Fruit fly (Drosophila melanogaster) whole organism, embryonic: ENCODE measurements around the gene Sec22.

Experiments
- Aef1 ChIP-seq: fragments of 200-800 bp; sonication (Bioruptor generic); IDR thresholded peaks from 3 replicates; pipeline ENCODE4 v1.3.6; 2022; ENCODE audit warnings: missing biosample characterization, missing genetic modification characterization
- BEAF-32 ChIP-seq: fragments of 200-800 bp; sonication (Bioruptor generic); optimal IDR thresholded peaks from 3 replicates; lab custom pipeline; 2017; ENCODE audit warnings: missing biosample characterization, missing genetic modification characterization, mild to moderate bottlenecking, moderate library complexity, missing genetic modification reagents
- CG11456 ChIP-seq: fragments of 200-800 bp; sonication (Bioruptor generic); IDR thresholded peaks from 3 replicates; pipeline ENCODE4 v1.3.6; 2022; ENCODE audit warnings: missing biosample characterization, missing genetic modification characterization
- CG11504 ChIP-seq: fragments of 200-800 bp; sonication (Bioruptor generic); optimal IDR thresholded peaks from 3 replicates; lab custom pipeline; 2019; ENCODE audit warnings: missing biosample characterization, mild to moderate bottlenecking, missing genetic modification characterization, moderate library complexity
- CG11723 ChIP-seq: fragments of 200-800 bp; sonication (Bioruptor generic); optimal IDR thresholded peaks from 2 replicates; lab custom pipeline; 2017; ENCODE audit warnings: missing biosample characterization, mild to moderate bottlenecking, missing genetic modification characterization
- CG12219 ChIP-seq: fragments of 200-800 bp; sonication (Bioruptor generic); optimal IDR thresholded peaks from 3 replicates; lab custom pipeline; 2018; ENCODE audit warnings: missing biosample characterization, mild to moderate bottlenecking, missing genetic modification characterization
- CG15269 ChIP-seq: fragments of 200-800 bp; sonication (Bioruptor generic); optimal IDR thresholded peaks from 2 replicates; lab custom pipeline; 2018; ENCODE audit warnings: missing biosample characterization, mild to moderate bottlenecking, missing genetic modification characterization, moderate library complexity
- CG1529 ChIP-seq: fragments of 200-800 bp; sonication (Bioruptor generic); optimal IDR thresholded peaks from 3 replicates; lab custom pipeline; 2018; ENCODE audit warnings: missing biosample characterization, missing genetic modification characterization
- CG15514 ChIP-seq: fragments of 200-800 bp; sonication (Bioruptor generic); optimal IDR thresholded peaks from 3 replicates; lab custom pipeline; 2017; ENCODE audit warnings: missing biosample characterization, missing genetic modification characterization, mild to moderate bottlenecking, moderate library complexity, missing genetic modification reagents
- CG16779 ChIP-seq: fragments of 200-800 bp; sonication (Bioruptor generic); IDR thresholded peaks from 2 replicates; pipeline ENCODE4 v1.3.6; 2022; ENCODE audit warnings: missing biosample characterization, missing genetic modification characterization
- CG18599 ChIP-seq: fragments of 200-800 bp; sonication (Bioruptor generic); optimal IDR thresholded peaks from 3 replicates; lab custom pipeline; 2017; ENCODE audit warnings: missing biosample characterization, missing genetic modification characterization, mild to moderate bottlenecking, moderate library complexity, missing genetic modification reagents
- CG30403 ChIP-seq: fragments of 200-800 bp; sonication (Bioruptor generic); optimal IDR thresholded peaks from 3 replicates; lab custom pipeline; 2016; ENCODE audit warnings: missing biosample characterization, missing genetic modification characterization
- CG32772 ChIP-seq: fragments of 200-800 bp; sonication (Bioruptor generic); IDR thresholded peaks from 2 replicates; pipeline ENCODE4 v1.3.6; 2022; ENCODE audit warnings: missing biosample characterization, missing genetic modification characterization
- CG4360 ChIP-seq: fragments of 200-800 bp; sonication (Bioruptor generic); IDR thresholded peaks from 2 replicates; pipeline ENCODE4 v1.3.6; 2022; ENCODE audit warnings: missing biosample characterization, missing genetic modification characterization
- CG5953 ChIP-seq: fragments of 200-800 bp; sonication (Bioruptor generic); IDR thresholded peaks from 2 replicates; pipeline ENCODE4 v1.3.6; 2022; ENCODE audit warnings: missing biosample characterization, missing genetic modification characterization
- CG7987 ChIP-seq: fragments of 200-800 bp; sonication (Bioruptor generic); optimal IDR thresholded peaks from 2 replicates; lab custom pipeline; 2018; ENCODE audit warnings: missing biosample characterization, mild to moderate bottlenecking, missing genetic modification characterization, moderate library complexity
- CG8290 ChIP-seq, 3 experiments: fragments of 200-800 bp; sonication (Bioruptor generic); optimal IDR thresholded peaks; 2 replicates each; lab custom pipeline; 2016 to 2019; ENCODE audit warnings: missing biosample characterization in 3 of 3, missing genetic modification characterization in 3 of 3, mild to moderate bottlenecking in 2 of 3, moderate library complexity in 1 of 3
- D19A ChIP-seq: fragments of 200-800 bp; optimal IDR thresholded peaks from 3 replicates; lab custom pipeline; 2019; ENCODE audit warnings: missing biosample characterization, mild to moderate bottlenecking, missing genetic modification characterization, moderate library complexity
- E2f2 ChIP-seq: fragments of 200-800 bp; sonication (Bioruptor generic); IDR thresholded peaks from 2 replicates; pipeline ENCODE4 v1.3.6; 2022; ENCODE audit warnings: missing biosample characterization, missing genetic modification characterization
- Ets65A ChIP-seq: fragments of 200-800 bp; sonication (Bioruptor generic); peaks from one replicate; lab custom pipeline; 2016; ENCODE audit warnings: missing biosample characterization, missing genetic modification characterization
- HLHmδ ChIP-seq: fragments of 200-800 bp; sonication (Bioruptor generic); optimal IDR thresholded peaks from 2 replicates; lab custom pipeline; 2018; ENCODE audit warnings: missing biosample characterization, mild to moderate bottlenecking, missing genetic modification characterization, moderate library complexity
- HmgZ ChIP-seq: fragments of 200-800 bp; sonication (Bioruptor generic); optimal IDR thresholded peaks from 2 replicates; lab custom pipeline; 2018; ENCODE audit warnings: missing biosample characterization, mild to moderate bottlenecking, missing genetic modification characterization
- Hmx ChIP-seq: fragments of 200-800 bp; sonication (Bioruptor generic); optimal IDR thresholded peaks from 2 replicates; lab custom pipeline; 2016; ENCODE audit warnings: missing biosample characterization, missing genetic modification characterization
- Hr78 ChIP-seq, 2 experiments: fragments of 200-800 bp in 1 of 2; fragments of >200 bp in 1 of 2; sonication (Bioruptor generic) in 1 of 2; optimal IDR thresholded peaks; 2 replicates each; lab custom pipeline; 2017 to 2019; ENCODE audit warnings: missing biosample characterization in 2 of 2, missing genetic modification characterization in 2 of 2, mild to moderate bottlenecking in 1 of 2, moderate library complexity in 1 of 2
- Max ChIP-seq: fragments of 200-800 bp; sonication (Bioruptor generic); optimal IDR thresholded peaks from 2 replicates; lab custom pipeline; 2016; ENCODE audit warnings: missing biosample characterization, mild to moderate bottlenecking, missing genetic modification characterization
- Oli ChIP-seq: fragments of 200-800 bp; sonication (Bioruptor generic); optimal IDR thresholded peaks from 2 replicates; lab custom pipeline; 2018; ENCODE audit warnings: missing biosample characterization, mild to moderate bottlenecking, missing genetic modification characterization, moderate library complexity
- Ptx1 ChIP-seq: fragments of 200-800 bp; sonication (Bioruptor generic); IDR thresholded peaks from 2 replicates; pipeline ENCODE4 v1.3.6; 2022; ENCODE audit warnings: missing biosample characterization, missing genetic modification characterization
- Stat92E ChIP-seq, 3 experiments: fragments of >200 bp in 2 of 3; fragments of 200-800 bp in 1 of 3; sonication (Bioruptor generic) in 1 of 3; optimal IDR thresholded peaks; 2 replicates each; lab custom pipeline; 2017 to 2019; ENCODE audit warnings: missing biosample characterization in 3 of 3, missing genetic modification characterization in 3 of 3, mild to moderate bottlenecking in 1 of 3, moderate library complexity in 1 of 3
- Taf1 ChIP-seq: fragments of 200-800 bp; sonication (Bioruptor generic); IDR thresholded peaks from 2 replicates; pipeline ENCODE4 v1.3.6; 2022; ENCODE audit warnings: missing biosample characterization, missing genetic modification characterization
- ac ChIP-seq: fragments of 200-800 bp; sonication (Bioruptor generic); optimal IDR thresholded peaks from 3 replicates; lab custom pipeline; 2017; ENCODE audit warnings: missing biosample characterization, mild to moderate bottlenecking, missing genetic modification characterization
- amos ChIP-seq: fragments of 200-800 bp; sonication (Bioruptor generic); IDR thresholded peaks from 2 replicates; pipeline ENCODE4 v1.3.6; 2022; ENCODE audit warnings: missing biosample characterization, missing genetic modification characterization; ENCODE audit not compliant: partially characterized antibody
- br ChIP-seq: fragments of >200 bp; optimal IDR thresholded peaks from 2 replicates; lab custom pipeline; 2017
- ci ChIP-seq: fragments of 200-800 bp; sonication (Bioruptor generic); IDR thresholded peaks from 3 replicates; pipeline ENCODE4 v1.3.6; 2022; ENCODE audit warnings: missing biosample characterization, missing genetic modification characterization
- dati ChIP-seq: fragments of 200-800 bp; sonication (Bioruptor generic); IDR thresholded peaks from 2 replicates; pipeline ENCODE4 v1.3.6; 2022; ENCODE audit warnings: missing biosample characterization, missing genetic modification characterization
- dm ChIP-seq: fragments of 200-800 bp; sonication (Bioruptor generic); optimal IDR thresholded peaks from 3 replicates; lab custom pipeline; 2016; ENCODE audit warnings: missing biosample characterization, missing genetic modification characterization
- dysf ChIP-seq: fragments of 200-800 bp; sonication (Bioruptor generic); IDR thresholded peaks from 3 replicates; pipeline ENCODE4 v1.3.6; 2022; ENCODE audit warnings: missing biosample characterization, missing genetic modification characterization
- hb ChIP-seq: fragments of 200-800 bp; sonication (Bioruptor generic); IDR thresholded peaks from 3 replicates; pipeline ENCODE4 v1.3.6; 2022; ENCODE audit warnings: missing biosample characterization, missing genetic modification characterization; ENCODE audit not compliant: partially characterized antibody
- klu ChIP-seq: fragments of 200-800 bp; sonication (Bioruptor generic); IDR thresholded peaks from 2 replicates; pipeline ENCODE4 v1.3.6; 2022; ENCODE audit warnings: missing biosample characterization, missing genetic modification characterization
- nerfin-1 ChIP-seq: fragments of 200-800 bp; sonication (Bioruptor generic); optimal IDR thresholded peaks from 3 replicates; lab custom pipeline; 2019; ENCODE audit warnings: missing biosample characterization, mild to moderate bottlenecking, missing genetic modification characterization, moderate library complexity
- phol ChIP-seq: fragments of 200-800 bp; sonication (Bioruptor generic); optimal IDR thresholded peaks from 3 replicates; lab custom pipeline; 2018; ENCODE audit warnings: missing biosample characterization, mild to moderate bottlenecking, missing genetic modification characterization, moderate library complexity
- scrt ChIP-seq: fragments of 200-800 bp; sonication (Bioruptor generic); optimal IDR thresholded peaks from 2 replicates; lab custom pipeline; 2018; ENCODE audit warnings: missing biosample characterization, mild to moderate bottlenecking, missing genetic modification characterization, moderate library complexity
- seq ChIP-seq: fragments of 200-800 bp; sonication (Bioruptor generic); IDR thresholded peaks from 2 replicates; pipeline ENCODE4 v1.3.6; 2022; ENCODE audit warnings: missing biosample characterization, missing genetic modification characterization
- sqz ChIP-seq: fragments of 200-800 bp; sonication (Bioruptor generic); optimal IDR thresholded peaks from 3 replicates; lab custom pipeline; 2018; ENCODE audit warnings: missing biosample characterization, mild to moderate bottlenecking, missing genetic modification characterization
- stc ChIP-seq: fragments of 200-800 bp; sonication (Bioruptor generic); IDR thresholded peaks from 2 replicates; pipeline ENCODE4 v1.3.6; 2022; ENCODE audit warnings: missing biosample characterization, missing genetic modification characterization
- stwl ChIP-seq: fragments of 200-800 bp; sonication (Bioruptor generic); optimal IDR thresholded peaks from 3 replicates; lab custom pipeline; 2018; ENCODE audit warnings: missing biosample characterization, mild to moderate bottlenecking, missing genetic modification characterization, moderate library complexity
- tap ChIP-seq: fragments of 200-800 bp; optimal IDR thresholded peaks from 3 replicates; lab custom pipeline; 2019; ENCODE audit warnings: missing biosample characterization, mild to moderate bottlenecking, missing genetic modification characterization, moderate library complexity
- tgo ChIP-seq: fragments of 200-800 bp; sonication (Bioruptor generic); IDR thresholded peaks from 3 replicates; pipeline ENCODE4 v1.3.6; 2022; ENCODE audit warnings: missing biosample characterization, missing genetic modification characterization
- tna ChIP-seq: fragments of 200-800 bp; sonication (Bioruptor generic); IDR thresholded peaks from 2 replicates; pipeline ENCODE4 v1.3.6; 2022; ENCODE audit warnings: missing biosample characterization, missing genetic modification characterization; ENCODE audit not compliant: partially characterized antibody
- trh ChIP-seq: fragments of 200-800 bp; sonication (Bioruptor generic); optimal IDR thresholded peaks from 2 replicates; lab custom pipeline; 2016; ENCODE audit warnings: missing biosample characterization, missing genetic modification characterization
- tx ChIP-seq: fragments of 200-800 bp; sonication (Bioruptor generic); optimal IDR thresholded peaks from 2 replicates; lab custom pipeline; 2016; ENCODE audit warnings: missing biosample characterization, missing genetic modification characterization
- vvl ChIP-seq: fragments of 200-800 bp; sonication (Bioruptor generic); IDR thresholded peaks from 2 replicates; pipeline ENCODE4 v1.3.6; 2022; ENCODE audit warnings: missing biosample characterization, missing genetic modification characterization

Sec22 gene

dm6 chrX:841038-841437 lies 35.2 kb downstream of the Sec22 start (continued):
- no peak for TF ChIP-seq tgo (GFP tag; lab: Robert Waterston, UW)
- TF ChIP-seq HLHmδ = no peak
- peak; percentile 40 for TF ChIP-seq phol (tag; lab: Kevin White, UChicago)
- TF ChIP-seq scrt (GFP tag; lab: Kevin White, UChicago) = peak; percentile 41
- no peak for TF ChIP-seq CG11504 (tag; lab: Kevin White, UChicago)
- TF ChIP-seq dysf (GFP tag; lab: Robert Waterston, UW) = no peak
- TF ChIP-seq seq (GFP tag; lab: Robert Waterston, UW) = peak; percentile 78
- no peak for TF ChIP-seq CG1529 (GFP tag; lab: Kevin White, UChicago)
- no peak for TF ChIP-seq tna
- no peak for TF ChIP-seq Hr78 (GFP tag; optimal IDR thresholded peaks at IDR 0.05; lab: Kevin White, UChicago)
- TF ChIP-seq Max (GFP tag; lab: Kevin White, UChicago) = no peak
- peak; percentile 28 for TF ChIP-seq stwl
- TF ChIP-seq CG4360 (GFP tag; lab: Robert Waterston, UW) = peak; percentile 17; the same call in 1 of the 2 replicates
- TF ChIP-seq dati (GFP tag; lab: Robert Waterston, UW) = no peak
- TF ChIP-seq ac (GFP tag; lab: Kevin White, UChicago) = no peak
- no peak for TF ChIP-seq HmgZ (tag; lab: Kevin White, UChicago)
- TF ChIP-seq CG15514 (GFP tag; lab: Kevin White, UChicago) = peak; percentile 24
- no peak for TF ChIP-seq D19A (tag; lab: Kevin White, UChicago)
- no peak; the same call in 1 of the 2 replicates for TF ChIP-seq amos (GFP tag; lab: Robert Waterston, UW)
- no peak for TF ChIP-seq nerfin-1 (tag; lab: Kevin White, UChicago)
- no peak for TF ChIP-seq tap
- TF ChIP-seq E2f2 (GFP tag; lab: Robert Waterston, UW) = no peak
- TF ChIP-seq trh (GFP tag; lab: Kevin White, UChicago) = no peak
- peak; percentile 12 for TF ChIP-seq dm (GFP tag; lab: Kevin White, UChicago)
- TF ChIP-seq CG11456 (GFP tag; lab: Robert Waterston, UW) = 0 out of 3 replicates have a peak, but pooled peaks have one; percentile 29
- TF ChIP-seq CG7987 (GFP tag; lab: Kevin White, UChicago) = peak; percentile 0
- no peak for TF ChIP-seq CG5953
- TF ChIP-seq tx (GFP tag; lab: Kevin White, UChicago) = no peak
- TF ChIP-seq klu (GFP tag; lab: Robert Waterston, UW) = no peak
- no peak for TF ChIP-seq CG11723

DNA sequence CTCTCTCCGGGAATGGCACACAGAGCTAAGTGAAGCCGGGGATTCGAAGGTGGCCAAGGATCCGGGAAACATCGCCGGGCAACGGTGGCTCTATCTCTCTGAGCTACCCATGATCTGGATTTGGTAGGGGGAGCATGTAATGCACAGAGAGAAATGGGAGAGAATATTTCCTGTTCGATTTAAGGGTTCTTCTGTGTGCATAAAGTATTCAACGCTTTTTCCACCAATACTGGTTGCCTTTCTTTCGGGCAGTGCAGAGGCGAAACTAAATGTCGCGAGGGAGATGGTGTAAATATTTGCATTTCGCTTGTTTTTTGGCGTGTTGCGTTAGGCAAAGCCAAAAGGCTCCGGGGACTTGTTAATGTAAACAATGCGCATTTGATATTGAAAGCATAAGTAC lies 36.1 kb downstream of the Sec22 start:
- TF ChIP-seq Hmx (GFP tag; lab: Kevin White, UChicago) (no peak), CG11504 (tag; lab: Kevin White, UChicago) (peak; percentile 35), Taf1 (GFP tag; lab: Robert Waterston, UW) (no peak), CG32772 (GFP tag; lab: Robert Waterston, UW) (0 out of 2 replicates have a peak, but pooled peaks have one; percentile 19), Stat92E (GFP tag; optimal IDR thresholded peaks at IDR 0.05; lab: Kevin White, UChicago) (no peak), Ptx1 (GFP tag; lab: Robert Waterston, UW) (peak; percentile 49), CG30403 (no peak), br (lab: Kevin White, UChicago) (no peak), CG8290 (GFP tag; optimal IDR thresholded peaks at IDR 0.05; lab: Kevin White, UChicago) (no peak), CG8290 (tag; optimal IDR thresholded peaks at IDR 0.05; lab: Kevin White, UChicago) (peak in 1 of 2 experiments; percentile 29), CG16779 (no peak), ci (GFP tag; lab: Robert Waterston, UW) (peak; percentile 52; the same call in 2 of the 3 replicates), Aef1 (GFP tag; lab: Robert Waterston, UW) (no peak), BEAF-32 (GFP tag; lab: Kevin White, UChicago) (no peak), CG12219 (GFP tag; lab: Kevin White, UChicago) (no peak), stc (no peak), CG18599 (GFP tag; lab: Kevin White, UChicago) (peak; percentile 57), hb (GFP tag; lab: Robert Waterston, UW) (no peak), vvl (GFP tag; lab: Robert Waterston, UW) (0 out of 2 replicates have a peak, but pooled peaks have one; percentile 25), Oli (tag; lab: Kevin White, UChicago) (peak; percentile 19), CG15269 (tag; lab: Kevin White, UChicago) (no peak), sqz (GFP tag; lab: Kevin White, UChicago) (no peak), Ets65A (GFP tag; lab: Kevin White, UChicago) (peak; percentile 43)
